Worm (Caenorhabditis elegans): ENCODE data around the gene F28F5.4.

- TF ChIP-seq W03F9.2 (tag; optimal IDR thresholded peaks at IDR 0.05) (no peak), him-1 (tag; optimal IDR thresholded peaks at IDR 0.05) (no peak), dao-5 (tag; optimal IDR thresholded peaks at IDR 0.05) (no peak)
Measured at ce11 chrIII:6863901-6864300, 47.1 kb upstream of the F28F5.4 start, which contains the start of gene sma-3.

Data from whole organism, L4/young adult.